Worm (Caenorhabditis elegans) whole organism, L2 larva: ENCODE measurements around the gene F10G2.4.
"Not testable (repeated sequence)": the region's sequence is repeated elsewhere in the genome, so short reads cannot be mapped to it uniquely, and the experiment has no call there.

ENCODE experiments used
- aly-2 ChIP-seq: fragments of 150-350 bp; optimal IDR thresholded peaks from 2 replicates; lab custom pipeline; 2014; ENCODE audit warnings: missing biosample characterization, missing genetic modification characterization
- ceh-16 ChIP-seq: fragments of 150-350 bp; optimal IDR thresholded peaks from 2 replicates; lab custom pipeline; 2014; ENCODE audit warnings: missing biosample characterization, missing genetic modification characterization
- egl-27 ChIP-seq: sonication (generic microtip); optimal IDR thresholded peaks from 3 replicates; lab custom pipeline; 2017; ENCODE audit warnings: missing biosample characterization, missing genetic modification reagents, missing genetic modification characterization
- elt-3 ChIP-seq: sonication (generic microtip); optimal IDR thresholded peaks from 2 replicates; lab custom pipeline; 2017; ENCODE audit warnings: missing biosample characterization, missing genetic modification characterization
- fos-1 ChIP-seq: fragments of 150-350 bp; optimal IDR thresholded peaks from 2 replicates; lab custom pipeline; 2014; ENCODE audit warnings: missing biosample characterization, missing genetic modification characterization
- nhr-237 ChIP-seq: fragments of 150-350 bp; optimal IDR thresholded peaks from 2 replicates; lab custom pipeline; 2014; ENCODE audit warnings: missing biosample characterization, missing genetic modification characterization
- nhr-25 ChIP-seq: fragments of 150-350 bp; sonication (generic microtip); optimal IDR thresholded peaks from 3 replicates; lab custom pipeline; 2014; ENCODE audit warnings: missing biosample characterization, missing genetic modification characterization
- nhr-77 ChIP-seq: fragments of 150-350 bp; optimal IDR thresholded peaks from 2 replicates; lab custom pipeline; 2014; ENCODE audit warnings: missing biosample characterization, missing genetic modification characterization

DNA sequence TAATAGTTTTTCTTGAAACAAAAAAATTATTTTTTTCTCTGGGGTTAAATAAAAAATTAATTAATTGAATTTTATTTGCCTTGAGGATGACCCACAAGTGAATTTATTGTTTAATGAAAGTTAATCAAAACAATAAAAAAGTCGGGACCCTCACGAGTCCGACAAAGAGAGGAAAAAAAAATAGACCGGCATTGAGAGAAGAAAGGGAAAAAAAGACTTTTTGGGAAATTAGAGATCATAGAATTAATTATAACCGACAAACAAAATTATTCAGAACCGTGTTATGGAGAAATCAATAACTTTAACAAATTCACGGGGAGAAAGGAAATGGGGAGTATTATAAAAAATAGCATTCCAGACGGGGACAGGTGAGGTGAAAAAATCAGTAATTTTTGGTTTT is 10.2 kb downstream of the F10G2.4 start, which contains the start of gene F10G2.7:
- TF ChIP-seq aly-2 (tag; lab: Kevin White, UChicago); ceh-16 (tag; lab: Kevin White, UChicago); egl-27 (tag; lab: Kevin White, UChicago); nhr-237; fos-1; nhr-25 (tag; lab: Kevin White, UChicago); elt-3; nhr-77: not testable (repeated sequence)
